Worm (Caenorhabditis elegans): ENCODE measurements around the gene fbxa-100.

- TF ChIP-seq W03F9.2 (tag; optimal IDR thresholded peaks at IDR 0.05) (no peak), dao-5 (tag; optimal IDR thresholded peaks at IDR 0.05) (no peak), him-1 (tag; optimal IDR thresholded peaks at IDR 0.05) (no peak)
Observed at ce11 chrV:16022600-16022999, 39.3 kb downstream of the fbxa-100 start.

Data from whole organism, L4/young adult.